Fruit fly (Drosophila melanogaster) whole organism, prepupa: Measurements from ENCODE around the gene CG43675.

Source experiments
- Blimp-1 ChIP-seq: fragments of 200-800 bp; sonication (Bioruptor generic); optimal IDR thresholded peaks from 3 replicates; lab custom pipeline; 2017; ENCODE audit warnings: missing biosample characterization, missing genetic modification characterization, mild to moderate bottlenecking, moderate library complexity, missing genetic modification reagents
- CG10669 ChIP-seq: fragments of 200-800 bp; sonication (Bioruptor generic); optimal IDR thresholded peaks from 3 replicates; lab custom pipeline; 2018; ENCODE audit warnings: missing biosample characterization, mild to moderate bottlenecking, missing genetic modification characterization, moderate library complexity
- CG11902 ChIP-seq: fragments of 200-800 bp; sonication (Bioruptor generic); optimal IDR thresholded peaks from 3 replicates; lab custom pipeline; 2016; ENCODE audit warnings: missing biosample characterization, missing genetic modification characterization
- CG15336 ChIP-seq: fragments of 200-800 bp; sonication (Bioruptor generic); IDR thresholded peaks from 2 replicates; pipeline ENCODE4 v1.3.6; 2022; ENCODE audit warnings: missing biosample characterization, missing genetic modification characterization
- CG1621 ChIP-seq: fragments of 200-800 bp; sonication (Bioruptor generic); optimal IDR thresholded peaks from 3 replicates; lab custom pipeline; 2018; ENCODE audit warnings: missing biosample characterization, mild to moderate bottlenecking, missing genetic modification characterization
- CG3032 ChIP-seq: fragments of 200-800 bp; optimal IDR thresholded peaks from 2 replicates; lab custom pipeline; 2019; ENCODE audit warnings: missing biosample characterization, mild to moderate bottlenecking, missing genetic modification characterization, moderate library complexity
- CG31627 ChIP-seq: fragments of 200-800 bp; sonication (Bioruptor generic); optimal IDR thresholded peaks from 3 replicates; lab custom pipeline; 2016; ENCODE audit warnings: missing biosample characterization, missing genetic modification characterization
- CG32006 ChIP-seq: fragments of 200-800 bp; sonication (Bioruptor generic); optimal IDR thresholded peaks from 3 replicates; lab custom pipeline; 2017; ENCODE audit warnings: missing biosample characterization, mild to moderate bottlenecking, missing genetic modification characterization
- CG3919 ChIP-seq: fragments of 200-800 bp; sonication (Bioruptor generic); optimal IDR thresholded peaks from 3 replicates; lab custom pipeline; 2016; ENCODE audit warnings: missing biosample characterization, missing genetic modification characterization
- CG4318 ChIP-seq: fragments of 200-800 bp; sonication (Bioruptor generic); optimal IDR thresholded peaks from 3 replicates; lab custom pipeline; 2017; ENCODE audit warnings: missing biosample characterization, mild to moderate bottlenecking, missing genetic modification characterization
- CG6276 ChIP-seq: fragments of 200-800 bp; sonication (Bioruptor generic); optimal IDR thresholded peaks from 2 replicates; lab custom pipeline; 2017; ENCODE audit warnings: missing biosample characterization, mild to moderate bottlenecking, missing genetic modification characterization
- CG6792 ChIP-seq: fragments of 200-800 bp; sonication (Bioruptor generic); optimal IDR thresholded peaks from 3 replicates; lab custom pipeline; 2016; ENCODE audit warnings: missing biosample characterization, missing genetic modification characterization
- CG6808 ChIP-seq: fragments of 200-800 bp; sonication (Bioruptor generic); optimal IDR thresholded peaks from 3 replicates; lab custom pipeline; 2017; ENCODE audit warnings: missing biosample characterization, missing genetic modification characterization, mild to moderate bottlenecking, moderate library complexity, missing genetic modification reagents
- CG6854 ChIP-seq: fragments of 200-800 bp; sonication (Bioruptor generic); optimal IDR thresholded peaks from 2 replicates; lab custom pipeline; 2017; ENCODE audit warnings: missing biosample characterization, mild to moderate bottlenecking, missing genetic modification characterization
- CG7368 ChIP-seq: fragments of 200-800 bp; sonication (Bioruptor generic); optimal IDR thresholded peaks from 3 replicates; lab custom pipeline; 2016; ENCODE audit warnings: missing biosample characterization, missing genetic modification characterization
- CG8119 ChIP-seq: fragments of 200-800 bp; sonication (Bioruptor generic); IDR thresholded peaks from 3 replicates; pipeline ENCODE4 v1.3.6; 2022; ENCODE audit warnings: missing biosample characterization, missing genetic modification characterization
- CG8632 ChIP-seq: fragments of 200-800 bp; sonication (Bioruptor generic); optimal IDR thresholded peaks from 3 replicates; lab custom pipeline; 2016; ENCODE audit warnings: missing biosample characterization, missing genetic modification characterization
- CG9139 ChIP-seq: fragments of 200-800 bp; sonication (Bioruptor generic); optimal IDR thresholded peaks from 3 replicates; lab custom pipeline; 2017; ENCODE audit warnings: missing biosample characterization, mild to moderate bottlenecking, missing genetic modification characterization
- Eip75B ChIP-seq: fragments of 200-800 bp; sonication (Bioruptor generic); optimal IDR thresholded peaks from 3 replicates; lab custom pipeline; 2016; ENCODE audit warnings: missing biosample characterization, missing genetic modification characterization
- Eip78C ChIP-seq: fragments of 200-800 bp; sonication (Bioruptor generic); peaks from one replicate; lab custom pipeline; 2016; ENCODE audit warnings: missing biosample characterization, missing genetic modification characterization
- Eip93F ChIP-seq: fragments of 200-800 bp; sonication (Bioruptor generic); optimal IDR thresholded peaks from 2 replicates; lab custom pipeline; 2016; ENCODE audit warnings: missing biosample characterization, mild to moderate bottlenecking, missing genetic modification characterization
- Hr39 ChIP-seq: fragments of 200-800 bp; sonication (Bioruptor generic); optimal IDR thresholded peaks from 2 replicates; lab custom pipeline; 2016; ENCODE audit warnings: missing biosample characterization, missing genetic modification characterization
- Met ChIP-seq: fragments of 200-800 bp; sonication (Bioruptor generic); optimal IDR thresholded peaks from 3 replicates; lab custom pipeline; 2016; ENCODE audit warnings: missing biosample characterization, missing genetic modification characterization
- OdsH ChIP-seq: fragments of 200-800 bp; sonication (Bioruptor generic); optimal IDR thresholded peaks from 3 replicates; lab custom pipeline; 2016; ENCODE audit warnings: missing biosample characterization, missing genetic modification characterization
- Smox ChIP-seq: fragments of 200-800 bp; sonication (Bioruptor generic); optimal IDR thresholded peaks from 3 replicates; lab custom pipeline; 2016; ENCODE audit warnings: missing biosample characterization, missing genetic modification characterization
- Sox102F ChIP-seq: fragments of 200-800 bp; sonication (Bioruptor generic); optimal IDR thresholded peaks from 2 replicates; lab custom pipeline; 2016; ENCODE audit warnings: missing biosample characterization, mild to moderate bottlenecking, missing genetic modification characterization
- Sox14 ChIP-seq: fragments of 200-800 bp; sonication (Bioruptor generic); optimal IDR thresholded peaks from 3 replicates; lab custom pipeline; 2016; ENCODE audit warnings: missing biosample characterization, missing genetic modification characterization
- Sox15 ChIP-seq: fragments of 200-800 bp; sonication (Bioruptor generic); optimal IDR thresholded peaks from 3 replicates; lab custom pipeline; 2016; ENCODE audit warnings: missing biosample characterization, missing genetic modification characterization
- acj6 ChIP-seq: fragments of 200-800 bp; sonication (Bioruptor generic); optimal IDR thresholded peaks from 3 replicates; lab custom pipeline; 2016; ENCODE audit warnings: missing biosample characterization, missing genetic modification characterization
- cyc ChIP-seq: fragments of 200-800 bp; sonication (Bioruptor generic); optimal IDR thresholded peaks from 3 replicates; lab custom pipeline; 2016; ENCODE audit warnings: missing biosample characterization, missing genetic modification characterization
- dac ChIP-seq: fragments of 200-800 bp; sonication (Bioruptor generic); optimal IDR thresholded peaks from 2 replicates; lab custom pipeline; 2017; ENCODE audit warnings: missing biosample characterization, mild to moderate bottlenecking, missing genetic modification characterization
- dsx ChIP-seq: fragments of 200-800 bp; optimal IDR thresholded peaks from 3 replicates; lab custom pipeline; 2019; ENCODE audit warnings: missing biosample characterization, mild to moderate bottlenecking, missing genetic modification characterization, moderate library complexity; ENCODE audit not compliant: poor library complexity, severe bottlenecking
- eg ChIP-seq: fragments of 200-800 bp; sonication (Bioruptor generic); IDR thresholded peaks from 3 replicates; pipeline ENCODE4 v1.3.6; 2022; ENCODE audit warnings: missing biosample characterization, missing genetic modification characterization
- fd85E ChIP-seq: fragments of 200-800 bp; sonication (Bioruptor generic); optimal IDR thresholded peaks from 3 replicates; lab custom pipeline; 2016; ENCODE audit warnings: missing biosample characterization, missing genetic modification characterization
- fkh ChIP-seq: fragments of 200-800 bp; sonication (Bioruptor generic); optimal IDR thresholded peaks from 3 replicates; lab custom pipeline; 2017; ENCODE audit warnings: missing biosample characterization, mild to moderate bottlenecking, missing genetic modification characterization, moderate library complexity
- lz ChIP-seq: fragments of 200-800 bp; sonication (Bioruptor generic); optimal IDR thresholded peaks from 3 replicates; lab custom pipeline; 2016; ENCODE audit warnings: missing biosample characterization, missing genetic modification characterization
- salr ChIP-seq, 2 experiments: fragments of 200-800 bp; sonication (Bioruptor generic); optimal IDR thresholded peaks; 3 replicates each; lab custom pipeline; 2016 to 2018; ENCODE audit warnings: missing biosample characterization in 2 of 2, missing genetic modification characterization in 2 of 2, mild to moderate bottlenecking in 1 of 2
- ss ChIP-seq, 2 experiments: fragments of 200-800 bp; sonication (Bioruptor generic); optimal IDR thresholded peaks; 2 replicates in 1 of 2; 3 replicates in 1 of 2; lab custom pipeline; 2017 to 2018; ENCODE audit warnings: mild to moderate bottlenecking in 2 of 2, missing biosample characterization in 2 of 2, missing genetic modification characterization in 2 of 2, moderate library complexity in 1 of 2
- svp ChIP-seq: fragments of 200-800 bp; sonication (Bioruptor generic); peaks from one replicate; lab custom pipeline; 2016; ENCODE audit warnings: missing biosample characterization, missing genetic modification characterization
- topi ChIP-seq: fragments of 200-800 bp; sonication (Bioruptor generic); optimal IDR thresholded peaks from 3 replicates; lab custom pipeline; 2016; ENCODE audit warnings: missing biosample characterization, missing genetic modification characterization
- vri ChIP-seq: fragments of 200-800 bp; sonication (Bioruptor generic); optimal IDR thresholded peaks from 3 replicates; lab custom pipeline; 2016; ENCODE audit warnings: missing biosample characterization, mild to moderate bottlenecking, missing genetic modification characterization

The CG43675 gene

DNA sequence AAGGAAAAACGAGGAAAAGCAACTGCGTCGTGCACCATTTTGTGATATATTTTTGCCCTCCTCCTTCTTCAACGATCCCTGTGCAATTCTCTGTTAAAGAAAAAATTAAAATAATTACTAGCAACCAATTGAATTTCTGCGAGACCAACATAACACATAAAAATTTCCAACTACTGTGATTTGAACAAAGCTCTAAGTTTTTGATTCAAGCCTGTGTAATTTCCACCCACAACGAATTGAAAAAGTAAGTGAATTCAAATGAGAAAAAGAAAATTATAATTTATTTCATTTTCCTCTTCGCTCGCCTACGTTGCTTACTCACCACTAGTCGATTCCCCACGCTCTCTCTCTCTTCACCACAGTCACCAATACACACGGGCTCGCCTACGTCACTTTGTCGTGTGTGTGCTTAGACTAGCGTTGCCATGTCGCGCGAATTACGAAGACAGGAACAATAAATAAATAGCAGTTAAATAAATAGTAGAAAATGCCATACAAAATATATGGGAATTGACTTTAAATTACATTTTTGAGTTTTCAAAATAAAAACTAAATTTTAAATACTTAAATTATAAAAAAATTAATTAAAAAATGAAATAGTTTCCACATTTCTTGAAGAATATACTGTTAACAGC is 12.9 kb upstream of the CG43675 start (continued):
- TF ChIP-seq CG6792 (GFP tag; lab: Kevin White, UChicago) (peak; percentile 3), CG10669 (GFP tag; lab: Kevin White, UChicago) (peak; percentile 26), CG8632 (no peak), topi (GFP tag; lab: Kevin White, UChicago) (peak; percentile 5), OdsH (GFP tag; lab: Kevin White, UChicago) (peak; percentile 14), CG3919 (peak; percentile 23), Blimp-1 (GFP tag; lab: Kevin White, UChicago) (peak; percentile 22), CG9139 (GFP tag; lab: Kevin White, UChicago) (peak; percentile 45), Smox (GFP tag; lab: Kevin White, UChicago) (peak; percentile 19), fd85E (GFP tag; lab: Kevin White, UChicago) (peak; percentile 38), dsx (peak; percentile 46), salr (GFP tag; optimal IDR thresholded peaks at IDR 0.05; lab: Kevin White, UChicago) (peak in 1 of 2 experiments; percentile 17), acj6 (GFP tag; lab: Kevin White, UChicago) (peak; percentile 14), Met (GFP tag; lab: Kevin White, UChicago) (peak; percentile 30), CG6808 (GFP tag; lab: Kevin White, UChicago) (peak; percentile 31)

DNA sequence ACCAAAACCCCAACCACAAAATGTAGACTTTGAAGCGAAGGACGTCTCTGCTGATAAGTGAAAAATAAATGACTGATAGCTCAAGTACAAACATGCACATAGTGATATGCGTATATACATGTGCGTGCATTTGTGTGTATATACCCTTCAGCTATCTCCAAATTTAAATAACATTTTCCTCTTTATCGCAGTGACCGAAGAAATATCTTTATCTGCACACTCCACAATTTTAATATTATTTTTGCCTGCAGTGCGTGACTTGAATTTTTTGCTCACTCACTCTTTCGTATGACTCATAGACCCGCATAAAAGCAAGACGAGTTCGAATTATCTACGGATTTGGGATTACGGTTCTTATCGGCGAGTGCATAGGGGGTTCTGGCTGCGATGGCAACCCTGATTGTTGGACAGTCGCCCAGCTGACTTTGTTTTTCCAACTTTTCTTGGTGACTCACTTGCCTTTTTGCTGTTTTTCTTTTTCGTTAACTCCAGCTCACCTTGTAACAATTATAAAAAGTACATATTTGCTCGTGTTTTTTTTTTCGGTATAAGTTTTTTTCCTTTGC is 12.2 kb upstream of the CG43675 start:
- TF ChIP-seq ss (GFP tag; optimal IDR thresholded peaks at IDR 0.05; lab: Kevin White, UChicago) (peak in 1 of 2 experiments; percentile 22), Eip78C (GFP tag; lab: Kevin White, UChicago) (peak; percentile 58), CG8632 (no peak)
- TF ChIP-seq, all 60 proteins: peak for 2

DNA sequence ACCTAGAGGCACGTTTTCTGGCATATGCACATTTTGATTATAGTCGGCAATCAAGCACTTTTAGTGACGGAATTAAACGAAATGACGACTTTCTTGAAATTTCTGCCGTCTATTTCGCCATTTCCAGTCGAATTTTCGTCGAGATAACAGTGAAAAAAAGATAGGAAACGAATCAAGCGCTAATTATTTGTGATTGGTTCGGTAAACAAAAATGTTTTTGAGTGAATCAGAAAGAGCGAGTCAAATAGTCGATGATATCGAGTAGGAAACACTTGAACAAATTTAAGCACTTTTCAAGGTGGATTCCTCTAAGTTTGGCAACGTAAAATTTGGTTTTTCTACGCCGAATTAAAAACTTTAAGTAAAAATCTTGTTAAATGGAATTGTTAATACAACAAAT is 11.7 kb upstream of the CG43675 start:
- TF ChIP-seq Sox14 (GFP tag; lab: Kevin White, UChicago) (no peak), CG4318 (GFP tag; lab: Kevin White, UChicago) (no peak)
- TF ChIP-seq, all 60 proteins: peak for 0

DNA sequence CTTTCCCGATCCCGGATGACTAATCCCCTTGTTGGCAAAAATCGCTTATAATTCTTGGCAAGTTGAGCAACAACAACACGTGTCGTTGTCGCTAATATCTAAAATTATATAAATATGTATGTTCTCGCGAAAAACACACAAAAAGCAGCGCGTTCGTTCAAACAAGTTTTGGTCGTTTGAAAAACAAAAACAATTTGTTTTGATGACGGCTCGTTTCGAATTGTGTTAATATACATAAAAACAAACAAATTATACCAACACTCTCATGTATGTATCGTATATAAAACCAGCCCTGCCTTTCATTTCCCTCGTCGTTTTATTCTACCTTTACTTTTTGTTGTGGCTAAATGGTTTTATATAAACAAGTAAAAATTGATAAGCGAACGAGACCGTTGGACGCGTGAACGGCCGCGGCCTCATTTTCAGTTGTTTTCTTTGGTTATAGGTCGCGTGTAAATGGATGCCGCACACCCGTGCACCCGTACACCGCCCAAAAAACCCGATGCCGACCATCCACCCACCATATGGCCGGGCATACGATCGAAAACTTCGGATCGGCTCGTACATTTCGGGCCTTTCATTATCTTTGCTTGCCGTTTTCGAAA is 11.0 kb upstream of the CG43675 start:
- TF ChIP-seq CG8119 (GFP tag; lab: Robert Waterston, UW) (no peak), fkh (peak; percentile 89), cyc (GFP tag; lab: Kevin White, UChicago) (no peak), svp (peak; percentile 97), CG8632 (peak; percentile 5), CG6276 (GFP tag; lab: Kevin White, UChicago) (no peak), Eip93F (GFP tag; lab: Kevin White, UChicago) (peak; percentile 11), Met (GFP tag; lab: Kevin White, UChicago) (no peak), CG1621 (tag; lab: Kevin White, UChicago) (no peak), Sox102F (GFP tag; lab: Kevin White, UChicago) (no peak), CG6854 (GFP tag; lab: Kevin White, UChicago) (peak; percentile 2), lz (GFP tag; lab: Kevin White, UChicago) (no peak), Eip78C (GFP tag; lab: Kevin White, UChicago) (peak; percentile 23), ss (GFP tag; optimal IDR thresholded peaks at IDR 0.05; lab: Kevin White, UChicago) (peak in 1 of 2 experiments; percentile 34), Eip75B (peak; percentile 60)

DNA sequence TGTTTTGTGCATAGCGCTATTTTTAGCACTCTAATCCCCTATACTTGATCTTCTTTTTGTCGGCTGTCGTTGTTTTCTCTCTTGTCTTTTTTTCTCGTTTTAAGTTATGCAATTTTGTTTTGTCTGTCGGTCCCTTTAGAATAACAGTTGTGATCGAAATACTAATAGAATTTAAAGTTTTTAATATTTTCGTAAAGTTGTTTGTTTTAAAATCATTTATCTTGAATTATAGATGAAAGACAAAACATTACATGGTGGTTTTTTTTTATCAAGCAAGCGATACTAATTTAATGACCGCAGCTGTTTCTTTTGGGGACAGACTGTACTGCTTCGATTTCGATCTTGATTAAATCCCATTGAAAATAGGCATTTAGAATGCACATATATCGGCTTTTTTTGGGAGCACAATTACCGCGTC is 10.5 kb upstream of the CG43675 start:
- TF ChIP-seq Smox (GFP tag; lab: Kevin White, UChicago): peak; percentile 37
- TF ChIP-seq vri (GFP tag; lab: Kevin White, UChicago): peak; percentile 1
- peak; percentile 32 for TF ChIP-seq CG31627
- TF ChIP-seq CG7368 (GFP tag; lab: Kevin White, UChicago): no peak
- peak; percentile 26 for TF ChIP-seq Hr39 (GFP tag; lab: Kevin White, UChicago)
- peak; percentile 8 for TF ChIP-seq CG6792 (GFP tag; lab: Kevin White, UChicago)
- TF ChIP-seq CG3032 (tag; lab: Kevin White, UChicago): no peak
- no peak for TF ChIP-seq CG11902 (GFP tag; lab: Kevin White, UChicago)
- no peak for TF ChIP-seq Sox15 (GFP tag; lab: Kevin White, UChicago)
- peak; percentile 69 for TF ChIP-seq eg (GFP tag; lab: Robert Waterston, UW)
- TF ChIP-seq CG15336 (GFP tag; lab: Robert Waterston, UW): peak; percentile 78
- no peak for TF ChIP-seq CG4318 (GFP tag; lab: Kevin White, UChicago)
- TF ChIP-seq fd85E (GFP tag; lab: Kevin White, UChicago): no peak
- peak; percentile 30 for TF ChIP-seq topi (GFP tag; lab: Kevin White, UChicago)
- no peak for TF ChIP-seq CG1621 (tag; lab: Kevin White, UChicago)
- peak; percentile 51 for TF ChIP-seq CG32006 (GFP tag; lab: Kevin White, UChicago)
- no peak for TF ChIP-seq Blimp-1 (GFP tag; lab: Kevin White, UChicago)
- no peak for TF ChIP-seq dac (GFP tag; lab: Kevin White, UChicago)
